Fruit fly (Drosophila melanogaster): Measurements from ENCODE around the gene CG43203.

dm6 chr3R:19387608-19388007 lies 33.8 kb downstream of the CG43203 start, which contains the start of gene CG3734:
- TF ChIP-seq CG8478 (optimal IDR thresholded peaks at IDR 0.05) (no peak), CTCF (optimal IDR thresholded peaks at IDR 0.05) (no peak)

Measured in S2 (cell line).